Worm (Caenorhabditis elegans) whole organism, L3 larva: ENCODE results near the gene F14D2.15.

Source experiments
- R02D3.7 ChIP-seq: fragments of 150-350 bp; optimal IDR thresholded peaks from 2 replicates; lab custom pipeline; 2014; ENCODE audit warnings: missing biosample characterization, missing genetic modification characterization
- ZK546.5 ChIP-seq: sonication (generic microtip); optimal IDR thresholded peaks from 2 replicates; lab custom pipeline; 2017; ENCODE audit warnings: missing biosample characterization, missing genetic modification characterization
- aly-2 ChIP-seq: fragments of 150-350 bp; optimal IDR thresholded peaks from 2 replicates; lab custom pipeline; 2014; ENCODE audit warnings: missing biosample characterization, missing genetic modification characterization
- ama-1 ChIP-seq: fragments of 150-350 bp; optimal IDR thresholded peaks from 2 replicates; lab custom pipeline; 2018
- ceh-28 ChIP-seq: fragments of 150-350 bp; optimal IDR thresholded peaks from 2 replicates; lab custom pipeline; 2014; ENCODE audit warnings: missing biosample characterization, missing genetic modification reagents, missing genetic modification characterization
- ceh-82 ChIP-seq: fragments of 150-350 bp; optimal IDR thresholded peaks from 2 replicates; lab custom pipeline; 2014; ENCODE audit warnings: missing biosample characterization, missing genetic modification characterization
- ceh-9 ChIP-seq: sonication (generic microtip); optimal IDR thresholded peaks from 2 replicates; lab custom pipeline; 2018; ENCODE audit warnings: missing biosample characterization, missing genetic modification characterization
- daf-12 ChIP-seq: fragments of 150-350 bp; optimal IDR thresholded peaks from 2 replicates; lab custom pipeline; 2014; ENCODE audit warnings: missing biosample characterization, missing genetic modification reagents, missing genetic modification characterization
- egl-27 ChIP-seq: sonication (generic microtip); optimal IDR thresholded peaks from 4 replicates; lab custom pipeline; 2017; ENCODE audit warnings: missing biosample characterization, missing genetic modification reagents, missing genetic modification characterization
- egl-5 ChIP-seq: fragments of 150-350 bp; optimal IDR thresholded peaks from 2 replicates; lab custom pipeline; 2017; ENCODE audit warnings: missing biosample characterization, missing genetic modification reagents, missing genetic modification characterization, inconsistent platforms
- elt-2 ChIP-seq: sonication (generic microtip); optimal IDR thresholded peaks from 2 replicates; lab custom pipeline; 2016; ENCODE audit warnings: missing genetic modification reagents, mild to moderate bottlenecking, missing genetic modification characterization, missing compliant biosample characterization
- elt-3 ChIP-seq, 3 experiments: fragments of 150-350 bp in 1 of 3; sonication (generic microtip) in 2 of 3; optimal IDR thresholded peaks; 2 replicates in 2 of 3; 4 replicates in 1 of 3; lab custom pipeline; 2014 to 2017; ENCODE audit warnings: missing biosample characterization in 3 of 3, missing genetic modification characterization in 3 of 3
- fkh-10 ChIP-seq: sonication (generic microtip); optimal IDR thresholded peaks from 2 replicates; lab custom pipeline; 2017; ENCODE audit warnings: missing biosample characterization, missing genetic modification reagents, missing genetic modification characterization
- fkh-2 ChIP-seq: fragments of 150-350 bp; optimal IDR thresholded peaks from 2 replicates; lab custom pipeline; 2014; ENCODE audit warnings: missing biosample characterization, missing genetic modification reagents, missing genetic modification characterization
- fos-1 ChIP-seq: fragments of 150-350 bp; optimal IDR thresholded peaks from 2 replicates; lab custom pipeline; 2014; ENCODE audit warnings: missing biosample characterization, missing genetic modification characterization
- hmg-11 ChIP-seq: sonication (generic microtip); optimal IDR thresholded peaks from 2 replicates; lab custom pipeline; 2016; ENCODE audit warnings: missing genetic modification characterization, missing compliant biosample characterization
- jun-1 ChIP-seq: fragments of 150-350 bp; optimal IDR thresholded peaks from 2 replicates; lab custom pipeline; 2014; ENCODE audit warnings: missing biosample characterization, missing genetic modification reagents, missing genetic modification characterization
- lin-15B ChIP-seq: fragments of 150-350 bp; optimal IDR thresholded peaks from 2 replicates; lab custom pipeline; 2014; ENCODE audit warnings: missing biosample characterization, missing genetic modification characterization
- lsy-12 ChIP-seq: sonication (generic microtip); optimal IDR thresholded peaks from 2 replicates; lab custom pipeline; 2016; ENCODE audit warnings: mild to moderate bottlenecking, missing genetic modification characterization, missing compliant biosample characterization
- mdl-1 ChIP-seq: fragments of 150-350 bp; optimal IDR thresholded peaks from 2 replicates; lab custom pipeline; 2014; ENCODE audit warnings: missing biosample characterization, missing genetic modification characterization
- nfya-1 ChIP-seq: sonication (generic microtip); optimal IDR thresholded peaks from 2 replicates; lab custom pipeline; 2017; ENCODE audit warnings: missing genetic modification characterization, mild to moderate bottlenecking, missing compliant biosample characterization, antibody characterized with exemption, moderate library complexity; ENCODE audit not compliant: insufficient read depth
- nhr-12 ChIP-seq: fragments of 150-350 bp; optimal IDR thresholded peaks from 2 replicates; lab custom pipeline; 2014; ENCODE audit warnings: missing biosample characterization, missing genetic modification characterization
- nhr-23 ChIP-seq: fragments of 150-350 bp; optimal IDR thresholded peaks from 2 replicates; lab custom pipeline; 2014; ENCODE audit warnings: missing biosample characterization, missing genetic modification reagents, missing genetic modification characterization
- nhr-237 ChIP-seq: fragments of 150-350 bp; optimal IDR thresholded peaks from 2 replicates; lab custom pipeline; 2014; ENCODE audit warnings: missing biosample characterization, missing genetic modification characterization
- nhr-25 ChIP-seq: sonication (generic microtip); optimal IDR thresholded peaks from 2 replicates; lab custom pipeline; 2017; ENCODE audit warnings: missing biosample characterization, missing genetic modification characterization
- nhr-28 ChIP-seq: fragments of 150-350 bp; optimal IDR thresholded peaks from 2 replicates; lab custom pipeline; 2014; ENCODE audit warnings: missing biosample characterization, missing genetic modification characterization
- nhr-76 ChIP-seq: fragments of 150-350 bp; sonication (generic microtip); optimal IDR thresholded peaks from 5 replicates; lab custom pipeline; 2014; ENCODE audit warnings: missing biosample characterization, missing genetic modification characterization
- pqm-1 ChIP-seq: fragments of 150-350 bp; optimal IDR thresholded peaks from 2 replicates; lab custom pipeline; 2017; ENCODE audit warnings: missing biosample characterization, missing genetic modification characterization, inconsistent platforms
- sea-2 ChIP-seq: fragments of 150-350 bp; sonication (generic microtip); optimal IDR thresholded peaks from 4 replicates; lab custom pipeline; 2014; ENCODE audit warnings: missing biosample characterization, missing genetic modification reagents, missing genetic modification characterization
- skn-1 ChIP-seq: fragments of 150-350 bp; optimal IDR thresholded peaks from 2 replicates; lab custom pipeline; 2014; ENCODE audit warnings: missing biosample characterization, missing genetic modification characterization
- snpc-4 ChIP-seq: fragments of 150-350 bp; optimal IDR thresholded peaks from 2 replicates; lab custom pipeline; 2014; ENCODE audit warnings: missing biosample characterization, missing genetic modification characterization
- tbx-2 ChIP-seq: sonication (generic microtip); optimal IDR thresholded peaks from 2 replicates; lab custom pipeline; 2016; ENCODE audit warnings: mild to moderate bottlenecking, missing genetic modification characterization, missing compliant biosample characterization
- unc-62 ChIP-seq: fragments of 150-350 bp; sonication (generic microtip); optimal IDR thresholded peaks from 4 replicates; lab custom pipeline; 2014; ENCODE audit warnings: missing biosample characterization, missing genetic modification reagents, missing genetic modification characterization
- zag-1 ChIP-seq: fragments of 150-350 bp; optimal IDR thresholded peaks from 2 replicates; lab custom pipeline; 2014; ENCODE audit warnings: missing biosample characterization, missing genetic modification characterization
- ztf-11 ChIP-seq: fragments of 150-350 bp; optimal IDR thresholded peaks from 2 replicates; lab custom pipeline; 2014; ENCODE audit warnings: missing biosample characterization, missing genetic modification characterization

F14D2.15 gene

DNA sequence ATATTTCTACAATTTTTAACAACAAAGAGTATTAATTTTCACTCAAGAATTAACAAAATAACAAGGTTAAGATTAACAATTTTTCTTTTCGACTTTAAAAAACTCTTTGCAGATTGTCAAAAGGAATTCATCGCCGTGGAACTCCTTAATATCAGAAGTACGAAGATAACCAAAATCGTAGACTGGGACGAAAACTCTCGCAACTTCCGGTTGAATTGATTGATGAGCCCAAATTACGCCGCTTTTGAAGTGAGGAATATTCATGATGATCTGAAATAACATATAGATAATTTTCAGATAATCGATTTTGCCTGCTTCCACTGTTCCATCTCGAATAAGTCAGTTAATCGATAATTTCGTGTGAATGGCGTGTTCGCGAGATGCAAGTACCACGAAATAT lies at the start of gene F14D2.15:
TSS of gene F14D2.15 (minus strand) at position 101 of the 400 bp plus-strand sequence.
- TF ChIP-seq fos-1 (tag; lab: Kevin White, UChicago), result no peak
- TF ChIP-seq sea-2, result no peak
- no peak for TF ChIP-seq ceh-82
- TF ChIP-seq nfya-1, result no peak
- TF ChIP-seq lsy-12 (tag; lab: Kevin White, UChicago), result no peak
- TF ChIP-seq egl-5 (tag; lab: Kevin White, UChicago), result no peak
- no peak for TF ChIP-seq ceh-9 (tag; lab: Kevin White, UChicago)
- TF ChIP-seq elt-2, result no peak
- TF ChIP-seq nhr-28 (tag; lab: Kevin White, UChicago), result no peak
- no peak for TF ChIP-seq ama-1 (lab: Kevin White, UChicago)

DNA sequence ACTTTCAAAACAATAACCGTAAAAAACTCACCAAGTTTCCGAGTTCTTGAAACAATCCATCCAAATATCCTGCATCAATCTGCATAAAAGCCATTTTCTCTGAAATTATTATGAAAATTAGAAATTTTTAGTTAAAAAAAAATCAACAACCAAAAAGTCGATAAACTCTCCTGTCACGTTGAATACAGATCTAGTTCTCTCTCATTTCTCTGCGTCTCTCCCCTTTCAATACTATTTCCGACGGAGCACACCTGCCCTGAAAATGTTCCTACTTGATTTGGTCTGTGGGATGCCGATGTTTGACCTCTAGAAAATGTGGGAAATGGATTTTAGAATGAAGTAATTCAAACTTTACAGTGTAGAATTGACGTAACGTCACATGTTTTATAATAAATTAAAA lies 43.9 kb upstream of the F14D2.15 start, which contains the start of gene T06D4.6:
TSS of gene T06D4.6 (minus strand) at position 101 of the 400 bp plus-strand sequence.
- TF ChIP-seq fkh-10 (GFP tag; lab: Kevin White, UChicago), result no peak
- TF ChIP-seq mdl-1 (tag; lab: Kevin White, UChicago), result no peak
- no peak for TF ChIP-seq ama-1 (lab: Kevin White, UChicago)
- no peak for TF ChIP-seq elt-3 (tag; optimal IDR thresholded peaks at IDR 0.05; lab: Kevin White, UChicago)
- TF ChIP-seq fkh-2 (tag; lab: Kevin White, UChicago), result no peak
- TF ChIP-seq lin-15B (tag; lab: Kevin White, UChicago), result no peak
- TF ChIP-seq ceh-82, result no peak

DNA sequence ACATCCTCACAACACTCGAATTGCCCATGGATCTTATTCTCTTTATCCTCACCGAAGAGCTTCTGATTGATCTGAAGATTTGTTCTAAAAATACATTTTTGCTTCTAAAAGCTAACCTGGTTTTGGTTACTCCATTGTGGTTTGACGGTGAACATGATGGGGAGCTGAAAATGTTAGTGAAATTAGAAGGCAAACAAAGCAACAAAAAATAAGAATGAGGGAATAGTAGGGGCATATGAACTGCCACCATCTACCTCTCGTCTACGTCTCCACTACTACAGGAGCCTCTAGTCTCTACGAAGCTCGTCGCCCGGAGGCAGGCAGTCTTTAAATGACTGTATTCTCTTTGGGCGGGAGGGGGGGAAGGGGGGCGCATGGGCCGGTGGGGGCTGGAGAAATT lies 42.1 kb upstream of the F14D2.15 start, which contains the start of gene T06D4.2:
TSS of gene T06D4.2 (minus strand) at position 170 of the 400 bp plus-strand sequence.
- TF ChIP-seq nhr-25 (tag; lab: Kevin White, UChicago), result no peak
- no peak for TF ChIP-seq fos-1 (tag; lab: Kevin White, UChicago)
- TF ChIP-seq egl-5 (tag; lab: Kevin White, UChicago), result no peak
- no peak for TF ChIP-seq ama-1 (lab: Kevin White, UChicago)
- TF ChIP-seq tbx-2, result no peak
- no peak for TF ChIP-seq ceh-9 (tag; lab: Kevin White, UChicago)
- TF ChIP-seq elt-2, result no peak
- TF ChIP-seq pqm-1, result no peak

DNA sequence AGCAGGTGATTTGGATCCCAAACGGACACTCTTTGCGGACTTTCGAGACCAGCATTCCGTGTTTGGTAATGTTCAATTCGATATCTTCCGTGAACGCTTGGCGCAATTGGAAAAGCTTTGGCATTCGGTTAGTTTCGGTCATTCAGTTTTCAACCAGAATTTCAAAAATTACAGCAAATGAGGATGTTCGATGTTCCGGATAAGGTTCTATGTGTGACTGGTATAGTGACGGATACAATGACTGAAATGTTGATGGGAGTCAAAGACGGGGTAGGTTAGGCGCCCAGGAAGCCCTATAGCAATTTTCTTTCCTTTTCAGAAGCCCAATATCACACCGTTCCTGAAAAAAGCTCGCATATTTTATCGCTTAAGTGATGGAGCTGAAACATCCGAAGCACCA lies 39.5 kb upstream of the F14D2.15 start:
- TF ChIP-seq nhr-12 (tag; lab: Kevin White, UChicago) (no peak), jun-1 (tag; lab: Kevin White, UChicago) (no peak), fkh-2 (tag; lab: Kevin White, UChicago) (no peak)

DNA sequence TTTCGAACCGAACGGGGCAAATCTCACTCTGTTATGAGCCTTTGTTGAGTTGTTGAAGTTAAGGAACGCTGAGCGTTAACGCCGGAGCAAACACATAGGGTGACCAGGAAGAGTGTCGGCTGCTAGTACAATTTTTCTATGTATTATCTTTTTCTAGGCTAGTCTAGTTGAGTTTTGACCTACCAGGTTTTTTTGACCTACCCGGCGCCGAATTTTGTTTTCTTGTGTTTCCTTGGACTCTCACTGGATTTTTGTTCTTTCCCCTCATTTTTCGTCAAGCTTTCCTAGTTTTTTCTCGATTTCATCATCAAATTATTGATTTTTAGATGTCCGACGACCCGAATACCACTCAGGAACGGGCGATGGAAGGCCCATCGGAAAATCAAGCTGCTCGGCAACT lies 37.9 kb upstream of the F14D2.15 start, which contains the start of gene T06D4.1:
TSS of gene T06D4.1 (plus strand) at position 321 of the 400 bp plus-strand sequence.
- TF ChIP-seq ceh-28 (tag; lab: Kevin White, UChicago) (no peak), skn-1 (no peak), ztf-11 (tag; lab: Kevin White, UChicago) (no peak), aly-2 (tag; lab: Kevin White, UChicago) (no peak), hmg-11 (tag; lab: Kevin White, UChicago) (no peak)

DNA sequence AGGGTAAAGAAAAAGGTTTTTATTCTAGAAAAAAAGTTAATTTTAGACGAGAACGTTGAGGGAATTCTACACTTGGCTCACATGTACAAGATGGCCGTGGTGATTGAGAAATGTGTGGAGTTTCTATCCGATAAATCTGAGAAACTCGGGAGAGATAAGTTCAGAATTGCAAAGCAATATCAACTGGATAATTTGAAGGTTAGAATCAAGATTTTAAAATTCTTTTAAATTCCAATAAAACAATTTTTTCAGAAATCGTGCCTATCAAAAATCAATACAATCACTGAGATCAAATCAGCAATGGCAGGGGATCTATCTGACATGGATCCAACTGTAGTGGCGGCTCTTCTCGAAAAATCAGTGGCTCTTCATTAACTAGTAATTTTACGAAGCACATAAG lies 34.7 kb upstream of the F14D2.15 start, which contains the start of gene Y49F6C.2:
TSS of gene Y49F6C.2 (plus strand) at position 301 of the 400 bp plus-strand sequence.
- TF ChIP-seq ceh-9 (tag; lab: Kevin White, UChicago) (no peak), zag-1 (tag; lab: Kevin White, UChicago) (no peak), mdl-1 (tag; lab: Kevin White, UChicago) (no peak), nfya-1 (no peak), nhr-23 (tag; lab: Kevin White, UChicago) (no peak), ama-1 (lab: Kevin White, UChicago) (no peak), egl-5 (tag; lab: Kevin White, UChicago) (no peak), R02D3.7 (tag; lab: Kevin White, UChicago) (no peak), tbx-2 (no peak), ceh-28 (tag; lab: Kevin White, UChicago) (no peak), nhr-12 (tag; lab: Kevin White, UChicago) (no peak), nhr-76 (tag; lab: Kevin White, UChicago) (no peak), snpc-4 (tag; lab: Kevin White, UChicago) (no peak), daf-12 (tag; lab: Kevin White, UChicago) (no peak), nhr-28 (tag; lab: Kevin White, UChicago) (no peak), nhr-237 (tag; lab: Kevin White, UChicago) (no peak), nhr-25 (tag; lab: Kevin White, UChicago) (no peak), unc-62 (GFP tag; lab: Kevin White, UChicago) (no peak), ZK546.5 (tag; lab: Kevin White, UChicago) (no peak), egl-27 (tag; lab: Kevin White, UChicago) (no peak)
